Worm (Caenorhabditis elegans): ENCODE results near the gene C08B6.3.

Gene C08B6.3

DNA sequence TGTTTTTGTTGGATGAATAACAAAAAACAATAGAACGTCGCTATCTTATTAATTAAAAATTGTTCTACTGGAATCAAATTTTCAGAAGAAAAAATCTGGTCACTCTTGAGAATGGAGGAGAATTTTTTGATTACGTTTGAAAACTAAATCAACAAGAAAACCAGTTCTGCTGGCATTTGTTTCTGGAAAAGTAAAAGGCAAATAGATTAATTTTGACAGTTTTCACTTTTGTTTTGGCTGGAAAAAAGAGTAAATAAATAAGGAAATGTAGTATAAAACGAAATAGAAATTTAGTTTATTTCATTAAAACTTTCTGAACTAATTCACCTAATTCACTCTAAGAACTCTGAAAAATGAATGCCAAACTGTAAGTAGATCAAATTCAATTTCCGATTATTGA, 47.9 kb downstream of the C08B6.3 start, which contains the start of gene fipr-13:
fipr-13 (plus strand) TSS at position 301 of the 400 bp plus-strand sequence.
- no peak for TF ChIP-seq ahr-1 (tag; optimal IDR thresholded peaks at IDR 0.05)
- no peak for TF ChIP-seq ceh-22 (tag; optimal IDR thresholded peaks at IDR 0.05)

DNA sequence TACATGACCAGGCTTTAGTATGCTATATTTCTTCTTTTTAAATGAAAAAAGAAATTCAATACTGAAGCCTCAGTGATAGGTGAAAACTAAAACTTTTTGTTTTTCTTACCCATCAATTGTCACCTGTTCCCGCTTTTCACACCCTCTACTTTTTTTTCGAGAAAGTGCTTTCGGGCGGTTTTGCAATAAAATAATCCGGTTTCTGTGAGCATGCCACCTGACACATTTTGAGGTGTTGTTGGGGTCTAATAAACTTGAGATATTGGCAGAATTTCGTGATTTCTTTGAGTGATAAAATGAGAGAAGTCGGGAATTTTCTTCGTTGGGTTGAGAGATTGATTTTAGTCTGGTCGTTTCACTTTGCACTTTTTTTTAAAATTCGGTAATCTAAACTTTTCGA, 52.0 kb downstream of the C08B6.3 start:
- TF ChIP-seq ceh-14 (tag; optimal IDR thresholded peaks at IDR 0.05) (no peak), ztf-16 (tag; optimal IDR thresholded peaks at IDR 0.05) (no peak), unc-86 (tag; optimal IDR thresholded peaks at IDR 0.05) (no peak), rnt-1 (tag; optimal IDR thresholded peaks at IDR 0.05) (no peak)
